Worm (Caenorhabditis elegans) whole organism, late embryonic: ENCODE data around the gene C31E10.11.

Experiments
- C08G9.2 ChIP-seq: sonication (generic microtip); optimal IDR thresholded peaks from 2 replicates; lab custom pipeline; 2016; ENCODE audit warnings: mild to moderate bottlenecking, missing genetic modification characterization, moderate library complexity, missing compliant biosample characterization
- C38D4.7 ChIP-seq: fragments of 200-800 bp; sonication (Bioruptor generic); optimal IDR thresholded peaks from 2 replicates; lab custom pipeline; 2018; ENCODE audit warnings: mild to moderate bottlenecking, missing genetic modification characterization, moderate library complexity, missing compliant biosample characterization
- K02D7.2 ChIP-seq: sonication (generic microtip); optimal IDR thresholded peaks from 2 replicates; lab custom pipeline; 2017; ENCODE audit warnings: mild to moderate bottlenecking, missing genetic modification characterization, missing compliant biosample characterization
- T23F11.4 ChIP-seq: fragments of 200-800 bp; sonication (Bioruptor generic); optimal IDR thresholded peaks from 2 replicates; lab custom pipeline; 2018; ENCODE audit warnings: mild to moderate bottlenecking, missing genetic modification characterization, missing compliant biosample characterization
- Y22D7AL.16 ChIP-seq: sonication (generic microtip); optimal IDR thresholded peaks from 2 replicates; lab custom pipeline; 2016; ENCODE audit warnings: missing genetic modification characterization, missing compliant biosample characterization
- ahr-1 ChIP-seq: sonication (generic microtip); optimal IDR thresholded peaks from 2 replicates; lab custom pipeline; 2016; ENCODE audit warnings: missing genetic modification characterization, missing compliant biosample characterization
- ama-1 ChIP-seq: fragments of 150-350 bp; optimal IDR thresholded peaks from 2 replicates; lab custom pipeline; 2014
- ceh-18 ChIP-seq: sonication (generic microtip); optimal IDR thresholded peaks from 2 replicates; lab custom pipeline; 2016; ENCODE audit warnings: missing genetic modification characterization, missing compliant biosample characterization
- ceh-24 ChIP-seq: sonication (generic microtip); optimal IDR thresholded peaks from 2 replicates; lab custom pipeline; 2016; ENCODE audit warnings: mild to moderate bottlenecking, missing genetic modification characterization, missing compliant biosample characterization
- ceh-30 ChIP-seq: fragments of 150-350 bp; optimal IDR thresholded peaks from 2 replicates; lab custom pipeline; 2014; ENCODE audit warnings: missing biosample characterization, missing genetic modification characterization
- ceh-31 ChIP-seq: sonication (generic microtip); optimal IDR thresholded peaks from 2 replicates; lab custom pipeline; 2016; ENCODE audit warnings: missing genetic modification characterization, missing compliant biosample characterization
- ceh-34 ChIP-seq: sonication (generic microtip); optimal IDR thresholded peaks from 2 replicates; lab custom pipeline; 2016; ENCODE audit warnings: mild to moderate bottlenecking, missing genetic modification characterization, missing compliant biosample characterization
- ceh-9 ChIP-seq: sonication (generic microtip); optimal IDR thresholded peaks from 2 replicates; lab custom pipeline; 2016; ENCODE audit warnings: mild to moderate bottlenecking, missing genetic modification characterization, inconsistent platforms, missing compliant biosample characterization
- che-1 ChIP-seq: sonication (generic microtip); optimal IDR thresholded peaks from 2 replicates; lab custom pipeline; 2016; ENCODE audit warnings: mild to moderate bottlenecking, missing genetic modification characterization, missing compliant biosample characterization
- elt-2 ChIP-seq: sonication (generic microtip); optimal IDR thresholded peaks from 2 replicates; lab custom pipeline; 2016; ENCODE audit warnings: missing genetic modification reagents, missing genetic modification characterization, missing compliant biosample characterization
- elt-4 ChIP-seq: sonication (generic microtip); optimal IDR thresholded peaks from 2 replicates; lab custom pipeline; 2016; ENCODE audit warnings: missing genetic modification characterization, missing compliant biosample characterization
- ets-4 ChIP-seq: sonication (generic microtip); optimal IDR thresholded peaks from 2 replicates; lab custom pipeline; 2016; ENCODE audit warnings: missing genetic modification characterization, missing compliant biosample characterization
- eyg-1 ChIP-seq: sonication (generic microtip); optimal IDR thresholded peaks from 2 replicates; lab custom pipeline; 2016; ENCODE audit warnings: missing genotype, missing genetic modification characterization, missing compliant biosample characterization
- fkh-10 ChIP-seq: fragments of 150-350 bp; optimal IDR thresholded peaks from 2 replicates; lab custom pipeline; 2014; ENCODE audit warnings: missing biosample characterization, missing genetic modification reagents, missing genetic modification characterization
- fkh-6 ChIP-seq: sonication (generic microtip); optimal IDR thresholded peaks from 2 replicates; lab custom pipeline; 2016; ENCODE audit warnings: missing genetic modification characterization, missing compliant biosample characterization
- hlh-13 ChIP-seq: fragments of 200-800 bp; sonication (Bioruptor generic); optimal IDR thresholded peaks from 2 replicates; lab custom pipeline; 2018; ENCODE audit warnings: mild to moderate bottlenecking, missing genetic modification characterization, missing compliant biosample characterization
- hlh-8 ChIP-seq: sonication (generic microtip); optimal IDR thresholded peaks from 2 replicates; lab custom pipeline; 2016; ENCODE audit warnings: missing genotype, missing genetic modification characterization, missing compliant biosample characterization
- lin-11 ChIP-seq: fragments of 200-800 bp; sonication (Bioruptor generic); optimal IDR thresholded peaks from 2 replicates; lab custom pipeline; 2018; ENCODE audit warnings: mild to moderate bottlenecking, missing genetic modification characterization, missing compliant biosample characterization
- mec-3 ChIP-seq: sonication (generic microtip); optimal IDR thresholded peaks from 2 replicates; lab custom pipeline; 2016; ENCODE audit warnings: borderline replicate concordance, missing genetic modification characterization, missing compliant biosample characterization
- nhr-11 ChIP-seq: fragments of 150-350 bp; optimal IDR thresholded peaks from 2 replicates; lab custom pipeline; 2014; ENCODE audit warnings: missing biosample characterization, missing genetic modification characterization
- nhr-232 ChIP-seq: sonication (generic microtip); optimal IDR thresholded peaks from 2 replicates; lab custom pipeline; 2016; ENCODE audit warnings: missing genetic modification characterization, missing compliant biosample characterization
- odd-2 ChIP-seq: sonication (generic microtip); optimal IDR thresholded peaks from 2 replicates; lab custom pipeline; 2017; ENCODE audit warnings: antibody characterized with exemption, mild to moderate bottlenecking, missing genetic modification characterization, missing compliant biosample characterization
- pha-2 ChIP-seq: sonication (generic microtip); optimal IDR thresholded peaks from 2 replicates; lab custom pipeline; 2017; ENCODE audit warnings: mild to moderate bottlenecking, missing genetic modification characterization, missing compliant biosample characterization
- ref-2 ChIP-seq: sonication (generic microtip); optimal IDR thresholded peaks from 2 replicates; lab custom pipeline; 2016; ENCODE audit warnings: missing genetic modification characterization, missing compliant biosample characterization
- sdc-2 ChIP-seq: sonication (generic microtip); optimal IDR thresholded peaks from 2 replicates; lab custom pipeline; 2016; ENCODE audit warnings: missing genotype, missing genetic modification characterization, missing compliant biosample characterization
- sox-4 ChIP-seq: sonication (generic microtip); optimal IDR thresholded peaks from 2 replicates; lab custom pipeline; 2017; ENCODE audit warnings: mild to moderate bottlenecking, missing genetic modification characterization, inconsistent platforms, missing compliant biosample characterization
- syd-9 ChIP-seq: sonication (generic microtip); optimal IDR thresholded peaks from 2 replicates; lab custom pipeline; 2016; ENCODE audit warnings: mild to moderate bottlenecking, missing genetic modification characterization, moderate library complexity, missing compliant biosample characterization
- unc-42 ChIP-seq: sonication (generic microtip); optimal IDR thresholded peaks from 2 replicates; lab custom pipeline; 2016; ENCODE audit warnings: missing genotype, missing genetic modification characterization, missing compliant biosample characterization
- unc-55 ChIP-seq: sonication (generic microtip); optimal IDR thresholded peaks from 2 replicates; lab custom pipeline; 2017; ENCODE audit warnings: missing biosample characterization, missing genetic modification reagents, missing genetic modification characterization
- zip-5 ChIP-seq: sonication (generic microtip); optimal IDR thresholded peaks from 2 replicates; lab custom pipeline; 2016; ENCODE audit warnings: missing genetic modification characterization, missing compliant biosample characterization
- ztf-16 ChIP-seq: sonication (generic microtip); optimal IDR thresholded peaks from 2 replicates; lab custom pipeline; 2017; ENCODE audit warnings: missing genetic modification characterization, missing compliant biosample characterization

C31E10.11 gene

ce11 chrX:13945524-13945923 is 45.1 kb downstream of the C31E10.11 start (continued):
- TF ChIP-seq elt-4 (tag; lab: Kevin White, UChicago) (no peak), syd-9 (peak; percentile 12), ama-1 (lab: Kevin White, UChicago) (no peak), sox-4 (tag; lab: Kevin White, UChicago) (peak; percentile 2), elt-2 (tag; lab: Kevin White, UChicago) (no peak), fkh-6 (no peak)

- TF ChIP-seq C38D4.7 (no peak), hlh-13 (no peak), syd-9 (no peak), nhr-232 (tag; lab: Kevin White, UChicago) (no peak), zip-5 (tag; lab: Kevin White, UChicago) (no peak), ama-1 (lab: Kevin White, UChicago) (no peak), Y22D7AL.16 (tag; lab: Kevin White, UChicago) (no peak), eyg-1 (no peak), fkh-10 (no peak), ceh-34 (no peak), ceh-24 (tag; lab: Kevin White, UChicago) (no peak), fkh-6 (no peak), mec-3 (no peak), T23F11.4 (no peak), ztf-16 (tag; lab: Kevin White, UChicago) (no peak), pha-2 (no peak), elt-2 (tag; lab: Kevin White, UChicago) (no peak), unc-42 (no peak), lin-11 (no peak)
Measured at ce11 chrX:13945090-13945489, 45.5 kb downstream of the C31E10.11 start.

- peak; percentile 96 for TF ChIP-seq unc-42
- TF ChIP-seq ceh-31: peak; percentile 64
- no peak for TF ChIP-seq fkh-6
Measured at ce11 chrX:13944184-13944583, 46.4 kb downstream of the C31E10.11 start.

DNA sequence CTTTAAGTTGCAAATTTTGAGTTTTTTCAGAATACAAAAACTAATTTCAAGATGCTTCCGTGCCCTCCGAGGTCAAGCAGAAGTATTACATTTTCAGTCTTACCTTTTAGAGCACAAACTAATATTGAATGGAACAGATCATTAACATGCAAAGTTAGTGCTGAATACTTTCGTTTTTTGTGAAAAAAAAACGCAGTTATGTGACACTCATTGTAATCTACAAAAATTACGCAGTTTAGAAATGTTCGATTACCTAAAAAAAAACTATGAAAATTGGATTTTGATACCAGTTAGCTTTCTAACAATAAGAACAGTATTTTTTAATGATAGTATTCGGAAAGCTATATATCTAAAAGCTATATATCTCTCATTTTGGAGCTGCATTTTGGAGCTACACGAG is 48.7 kb downstream of the C31E10.11 start:
- no peak for TF ChIP-seq ets-4
- no peak for TF ChIP-seq nhr-11 (tag; lab: Kevin White, UChicago)
- TF ChIP-seq ahr-1 (tag; lab: Kevin White, UChicago): no peak
- TF ChIP-seq C08G9.2 (tag; lab: Kevin White, UChicago): no peak
- no peak for TF ChIP-seq ceh-9 (tag; lab: Kevin White, UChicago)
- no peak for TF ChIP-seq ref-2 (tag; lab: Kevin White, UChicago)
- TF ChIP-seq pha-2: no peak
- no peak for TF ChIP-seq mec-3
- TF ChIP-seq ceh-30: no peak
- no peak for TF ChIP-seq che-1
- TF ChIP-seq K02D7.2 (tag; lab: Kevin White, UChicago): no peak
- no peak for TF ChIP-seq hlh-8 (tag; lab: Kevin White, UChicago)
- TF ChIP-seq odd-2 (tag; lab: Kevin White, UChicago): no peak
- TF ChIP-seq sdc-2 (tag; lab: Kevin White, UChicago): no peak
- TF ChIP-seq ama-1 (lab: Kevin White, UChicago): no peak
- no peak for TF ChIP-seq ceh-18 (tag; lab: Kevin White, UChicago)

DNA sequence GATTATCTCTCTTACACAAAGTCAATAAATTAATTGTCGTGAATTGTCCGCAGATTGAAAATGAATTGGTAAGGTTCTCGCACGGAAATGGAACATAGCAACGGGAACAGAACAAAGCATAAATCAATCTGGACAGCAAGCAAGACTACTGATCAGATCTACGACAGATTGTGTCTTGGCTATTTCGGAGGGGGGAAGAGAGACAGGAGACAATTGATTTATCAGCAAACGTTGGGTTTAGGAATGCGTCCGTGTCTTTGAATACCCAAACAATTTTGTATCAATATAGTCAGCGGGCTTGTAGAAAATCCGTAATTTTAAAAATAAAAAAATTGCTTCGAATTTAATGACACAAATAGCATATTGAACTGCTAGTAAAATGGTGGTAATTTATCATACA is 49.3 kb downstream of the C31E10.11 start:
- TF ChIP-seq unc-55 (GFP tag; lab: Kevin White, UChicago): peak; percentile 24
- TF ChIP-seq eyg-1: no peak
